Fruit fly (Drosophila melanogaster) whole organism, prepupa: ENCODE results near the gene Ccn.
A peak's percentile ranks its signal among the peaks of the same experiment; 100 is the strongest.

Source experiments
- Blimp-1 ChIP-seq: fragments of 200-800 bp; sonication (Bioruptor generic); optimal IDR thresholded peaks from 3 replicates; lab custom pipeline; 2017; ENCODE audit warnings: missing biosample characterization, missing genetic modification characterization, mild to moderate bottlenecking, moderate library complexity, missing genetic modification reagents
- CG10631 ChIP-seq: fragments of 200-800 bp; sonication (Bioruptor generic); optimal IDR thresholded peaks from 2 replicates; lab custom pipeline; 2016; ENCODE audit warnings: missing biosample characterization, missing genetic modification characterization
- CG10669 ChIP-seq: fragments of 200-800 bp; sonication (Bioruptor generic); optimal IDR thresholded peaks from 3 replicates; lab custom pipeline; 2018; ENCODE audit warnings: missing biosample characterization, mild to moderate bottlenecking, missing genetic modification characterization, moderate library complexity
- CG11902 ChIP-seq: fragments of 200-800 bp; sonication (Bioruptor generic); optimal IDR thresholded peaks from 3 replicates; lab custom pipeline; 2016; ENCODE audit warnings: missing biosample characterization, missing genetic modification characterization
- CG15336 ChIP-seq: fragments of 200-800 bp; sonication (Bioruptor generic); IDR thresholded peaks from 2 replicates; pipeline ENCODE4 v1.3.6; 2022; ENCODE audit warnings: missing biosample characterization, missing genetic modification characterization
- CG1621 ChIP-seq: fragments of 200-800 bp; sonication (Bioruptor generic); optimal IDR thresholded peaks from 3 replicates; lab custom pipeline; 2018; ENCODE audit warnings: missing biosample characterization, mild to moderate bottlenecking, missing genetic modification characterization
- CG16779 ChIP-seq: fragments of 200-800 bp; sonication (Bioruptor generic); optimal IDR thresholded peaks from 3 replicates; lab custom pipeline; 2017; ENCODE audit warnings: missing biosample characterization, mild to moderate bottlenecking, missing genetic modification characterization
- CG31627 ChIP-seq: fragments of 200-800 bp; sonication (Bioruptor generic); optimal IDR thresholded peaks from 3 replicates; lab custom pipeline; 2016; ENCODE audit warnings: missing biosample characterization, missing genetic modification characterization
- CG32006 ChIP-seq: fragments of 200-800 bp; sonication (Bioruptor generic); optimal IDR thresholded peaks from 3 replicates; lab custom pipeline; 2017; ENCODE audit warnings: missing biosample characterization, mild to moderate bottlenecking, missing genetic modification characterization
- CG3919 ChIP-seq: fragments of 200-800 bp; sonication (Bioruptor generic); optimal IDR thresholded peaks from 3 replicates; lab custom pipeline; 2016; ENCODE audit warnings: missing biosample characterization, missing genetic modification characterization
- CG4318 ChIP-seq: fragments of 200-800 bp; sonication (Bioruptor generic); optimal IDR thresholded peaks from 3 replicates; lab custom pipeline; 2017; ENCODE audit warnings: missing biosample characterization, mild to moderate bottlenecking, missing genetic modification characterization
- CG6163 ChIP-seq: fragments of 200-800 bp; sonication (Bioruptor generic); IDR thresholded peaks from 3 replicates; pipeline ENCODE4 v1.3.6; 2022; ENCODE audit warnings: missing biosample characterization, missing genetic modification characterization
- CG6792 ChIP-seq: fragments of 200-800 bp; sonication (Bioruptor generic); optimal IDR thresholded peaks from 3 replicates; lab custom pipeline; 2016; ENCODE audit warnings: missing biosample characterization, missing genetic modification characterization
- CG6808 ChIP-seq: fragments of 200-800 bp; sonication (Bioruptor generic); optimal IDR thresholded peaks from 3 replicates; lab custom pipeline; 2017; ENCODE audit warnings: missing biosample characterization, missing genetic modification characterization, mild to moderate bottlenecking, moderate library complexity, missing genetic modification reagents
- CG6854 ChIP-seq: fragments of 200-800 bp; sonication (Bioruptor generic); optimal IDR thresholded peaks from 2 replicates; lab custom pipeline; 2017; ENCODE audit warnings: missing biosample characterization, mild to moderate bottlenecking, missing genetic modification characterization
- CG7368 ChIP-seq: fragments of 200-800 bp; sonication (Bioruptor generic); optimal IDR thresholded peaks from 3 replicates; lab custom pipeline; 2016; ENCODE audit warnings: missing biosample characterization, missing genetic modification characterization
- CG8119 ChIP-seq: fragments of 200-800 bp; sonication (Bioruptor generic); IDR thresholded peaks from 3 replicates; pipeline ENCODE4 v1.3.6; 2022; ENCODE audit warnings: missing biosample characterization, missing genetic modification characterization
- CG8319 ChIP-seq: fragments of 200-800 bp; sonication (Bioruptor generic); optimal IDR thresholded peaks from 3 replicates; lab custom pipeline; 2016; ENCODE audit warnings: missing biosample characterization, missing genetic modification characterization
- CG8632 ChIP-seq: fragments of 200-800 bp; sonication (Bioruptor generic); optimal IDR thresholded peaks from 3 replicates; lab custom pipeline; 2016; ENCODE audit warnings: missing biosample characterization, missing genetic modification characterization
- CG9139 ChIP-seq: fragments of 200-800 bp; sonication (Bioruptor generic); optimal IDR thresholded peaks from 3 replicates; lab custom pipeline; 2017; ENCODE audit warnings: missing biosample characterization, mild to moderate bottlenecking, missing genetic modification characterization
- Eip78C ChIP-seq: fragments of 200-800 bp; sonication (Bioruptor generic); peaks from one replicate; lab custom pipeline; 2016; ENCODE audit warnings: missing biosample characterization, missing genetic modification characterization
- Eip93F ChIP-seq: fragments of 200-800 bp; sonication (Bioruptor generic); optimal IDR thresholded peaks from 2 replicates; lab custom pipeline; 2016; ENCODE audit warnings: missing biosample characterization, mild to moderate bottlenecking, missing genetic modification characterization
- Ets21C ChIP-seq: fragments of 200-800 bp; sonication (Bioruptor generic); optimal IDR thresholded peaks from 3 replicates; lab custom pipeline; 2016; ENCODE audit warnings: missing biosample characterization, missing genetic modification characterization
- Ets96B ChIP-seq: fragments of 200-800 bp; optimal IDR thresholded peaks from 2 replicates; lab custom pipeline; 2019; ENCODE audit warnings: missing biosample characterization, mild to moderate bottlenecking, missing genetic modification characterization, moderate library complexity
- Hr38 ChIP-seq: sonication (Bioruptor generic); optimal IDR thresholded peaks from 2 replicates; lab custom pipeline; 2016; ENCODE audit warnings: missing biosample characterization, missing genetic modification characterization
- Hr39 ChIP-seq: fragments of 200-800 bp; sonication (Bioruptor generic); optimal IDR thresholded peaks from 2 replicates; lab custom pipeline; 2016; ENCODE audit warnings: missing biosample characterization, missing genetic modification characterization
- Hr4 ChIP-seq: fragments of 200-800 bp; sonication (Bioruptor generic); optimal IDR thresholded peaks from 3 replicates; lab custom pipeline; 2016; ENCODE audit warnings: missing biosample characterization, missing genetic modification characterization
- Lpt ChIP-seq: fragments of 200-800 bp; sonication (Bioruptor generic); optimal IDR thresholded peaks from 3 replicates; lab custom pipeline; 2016; ENCODE audit warnings: missing biosample characterization, missing genetic modification characterization
- Met ChIP-seq: fragments of 200-800 bp; sonication (Bioruptor generic); optimal IDR thresholded peaks from 3 replicates; lab custom pipeline; 2016; ENCODE audit warnings: missing biosample characterization, missing genetic modification characterization
- OdsH ChIP-seq: fragments of 200-800 bp; sonication (Bioruptor generic); optimal IDR thresholded peaks from 3 replicates; lab custom pipeline; 2016; ENCODE audit warnings: missing biosample characterization, missing genetic modification characterization
- Smox ChIP-seq: fragments of 200-800 bp; sonication (Bioruptor generic); optimal IDR thresholded peaks from 3 replicates; lab custom pipeline; 2016; ENCODE audit warnings: missing biosample characterization, missing genetic modification characterization
- Sox102F ChIP-seq: fragments of 200-800 bp; sonication (Bioruptor generic); optimal IDR thresholded peaks from 2 replicates; lab custom pipeline; 2016; ENCODE audit warnings: missing biosample characterization, mild to moderate bottlenecking, missing genetic modification characterization
- Sox14 ChIP-seq: fragments of 200-800 bp; sonication (Bioruptor generic); optimal IDR thresholded peaks from 3 replicates; lab custom pipeline; 2016; ENCODE audit warnings: missing biosample characterization, missing genetic modification characterization
- Sox15 ChIP-seq: fragments of 200-800 bp; sonication (Bioruptor generic); optimal IDR thresholded peaks from 3 replicates; lab custom pipeline; 2016; ENCODE audit warnings: missing biosample characterization, missing genetic modification characterization
- achi ChIP-seq: fragments of 200-800 bp; sonication (Bioruptor generic); optimal IDR thresholded peaks from 3 replicates; lab custom pipeline; 2016; ENCODE audit warnings: missing biosample characterization, missing genetic modification characterization
- acj6 ChIP-seq: fragments of 200-800 bp; sonication (Bioruptor generic); optimal IDR thresholded peaks from 3 replicates; lab custom pipeline; 2016; ENCODE audit warnings: missing biosample characterization, missing genetic modification characterization
- cyc ChIP-seq: fragments of 200-800 bp; sonication (Bioruptor generic); optimal IDR thresholded peaks from 3 replicates; lab custom pipeline; 2016; ENCODE audit warnings: missing biosample characterization, missing genetic modification characterization
- dac ChIP-seq: fragments of 200-800 bp; sonication (Bioruptor generic); optimal IDR thresholded peaks from 2 replicates; lab custom pipeline; 2017; ENCODE audit warnings: missing biosample characterization, mild to moderate bottlenecking, missing genetic modification characterization
- dsx ChIP-seq: fragments of 200-800 bp; optimal IDR thresholded peaks from 3 replicates; lab custom pipeline; 2019; ENCODE audit warnings: missing biosample characterization, mild to moderate bottlenecking, missing genetic modification characterization, moderate library complexity; ENCODE audit not compliant: poor library complexity, severe bottlenecking
- eg ChIP-seq: fragments of 200-800 bp; sonication (Bioruptor generic); IDR thresholded peaks from 3 replicates; pipeline ENCODE4 v1.3.6; 2022; ENCODE audit warnings: missing biosample characterization, missing genetic modification characterization
- fd59A ChIP-seq: fragments of 200-800 bp; sonication (Bioruptor generic); optimal IDR thresholded peaks from 2 replicates; lab custom pipeline; 2017; ENCODE audit warnings: missing biosample characterization, mild to moderate bottlenecking, missing genetic modification characterization, missing genetic modification reagents
- fd85E ChIP-seq: fragments of 200-800 bp; sonication (Bioruptor generic); optimal IDR thresholded peaks from 3 replicates; lab custom pipeline; 2016; ENCODE audit warnings: missing biosample characterization, missing genetic modification characterization
- fkh ChIP-seq: fragments of 200-800 bp; sonication (Bioruptor generic); optimal IDR thresholded peaks from 3 replicates; lab custom pipeline; 2017; ENCODE audit warnings: missing biosample characterization, mild to moderate bottlenecking, missing genetic modification characterization, moderate library complexity
- net ChIP-seq: fragments of 200-800 bp; sonication (Bioruptor generic); optimal IDR thresholded peaks from 3 replicates; lab custom pipeline; 2016; ENCODE audit warnings: missing biosample characterization, missing genetic modification characterization
- pdm3 ChIP-seq: fragments of 200-800 bp; sonication (Bioruptor generic); optimal IDR thresholded peaks from 3 replicates; lab custom pipeline; 2016; ENCODE audit warnings: missing biosample characterization, missing genetic modification characterization
- spab ChIP-seq: fragments of 200-800 bp; sonication (Bioruptor generic); optimal IDR thresholded peaks from 2 replicates; lab custom pipeline; 2017; ENCODE audit warnings: missing biosample characterization, mild to moderate bottlenecking, missing genetic modification characterization, missing genetic modification reagents
- ss ChIP-seq, 2 experiments: fragments of 200-800 bp; sonication (Bioruptor generic); optimal IDR thresholded peaks; 2 replicates in 1 of 2; 3 replicates in 1 of 2; lab custom pipeline; 2017 to 2018; ENCODE audit warnings: mild to moderate bottlenecking in 2 of 2, missing biosample characterization in 2 of 2, missing genetic modification characterization in 2 of 2, moderate library complexity in 1 of 2
- svp ChIP-seq: fragments of 200-800 bp; sonication (Bioruptor generic); peaks from one replicate; lab custom pipeline; 2016; ENCODE audit warnings: missing biosample characterization, missing genetic modification characterization
- topi ChIP-seq: fragments of 200-800 bp; sonication (Bioruptor generic); optimal IDR thresholded peaks from 3 replicates; lab custom pipeline; 2016; ENCODE audit warnings: missing biosample characterization, missing genetic modification characterization
- vri ChIP-seq: fragments of 200-800 bp; sonication (Bioruptor generic); optimal IDR thresholded peaks from 3 replicates; lab custom pipeline; 2016; ENCODE audit warnings: missing biosample characterization, mild to moderate bottlenecking, missing genetic modification characterization

Ccn gene

DNA sequence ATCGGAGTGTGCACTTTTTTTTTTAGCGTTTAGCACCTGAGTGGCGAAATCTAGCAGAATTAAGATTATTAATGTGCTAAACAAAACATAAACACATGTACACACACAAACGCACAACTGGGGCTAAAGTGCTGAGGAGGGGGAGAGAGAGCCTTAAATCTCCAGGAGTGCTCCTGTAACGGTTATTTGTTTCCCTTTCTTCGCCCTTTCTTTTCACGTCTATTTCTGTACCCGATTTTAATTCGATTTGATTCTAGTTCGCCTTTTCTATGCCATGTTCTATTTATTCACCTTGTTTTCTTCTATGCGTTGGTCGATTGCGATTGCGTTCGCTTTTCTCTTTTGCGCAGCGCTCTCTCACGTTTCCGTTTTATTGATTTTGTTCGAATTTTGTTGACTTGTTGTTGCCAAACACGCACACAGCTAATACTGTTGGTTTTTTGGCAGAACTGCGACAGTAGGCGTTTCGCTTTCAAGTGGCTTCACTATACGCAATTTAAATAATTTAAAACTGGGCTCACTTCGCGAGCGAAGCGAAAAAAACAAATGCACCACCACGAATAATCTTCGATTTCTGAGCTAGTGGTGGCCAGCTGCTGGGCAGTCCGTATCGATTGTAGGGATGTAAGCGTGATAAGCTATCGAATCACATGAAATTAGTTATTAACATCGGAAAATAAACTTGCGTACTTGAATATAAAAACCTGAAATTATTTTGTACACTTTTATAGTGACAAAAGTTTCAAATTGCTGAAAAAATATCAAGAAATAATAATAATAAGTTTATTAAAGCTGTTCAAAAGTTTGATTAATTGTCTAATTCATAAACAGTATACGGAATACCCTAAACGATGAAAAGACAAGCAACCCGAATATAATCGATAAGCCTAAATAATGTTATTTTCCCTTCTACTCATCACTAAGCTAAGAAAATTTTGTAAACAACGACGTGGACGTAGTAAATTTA is 35.8 kb upstream of the Ccn start, which contains the start of the genes Krn, Ndfip and CG7484:
Gene Krn (minus strand): TSS at position 580 of the 967 bp plus-strand sequence.
Gene Ndfip (minus strand): TSS at position 580 of the 967 bp plus-strand sequence.
Gene CG7484 (plus strand): TSS at position 917 of the 967 bp plus-strand sequence.
- peak; percentile 54 for TF ChIP-seq CG1621 (tag; lab: Kevin White, UChicago)
- TF ChIP-seq pdm3 (GFP tag; lab: Kevin White, UChicago), result peak; percentile 86
- peak; percentile 70 for TF ChIP-seq fkh (GFP tag; lab: Kevin White, UChicago)
- peak; percentile 67; the same call in 2 of the 3 replicates for TF ChIP-seq CG8119 (GFP tag; lab: Robert Waterston, UW)
- peak; percentile 59 for TF ChIP-seq Lpt
- TF ChIP-seq CG9139 (GFP tag; lab: Kevin White, UChicago), result no peak
- TF ChIP-seq Eip93F (GFP tag; lab: Kevin White, UChicago), result peak; percentile 69
- peak; percentile 76 for TF ChIP-seq CG11902 (GFP tag; lab: Kevin White, UChicago)
- TF ChIP-seq dac (GFP tag; lab: Kevin White, UChicago), result peak; percentile 38
- peak; percentile 85 for TF ChIP-seq Eip78C (GFP tag; lab: Kevin White, UChicago)
- TF ChIP-seq CG31627 (GFP tag; lab: Kevin White, UChicago), result peak; percentile 89
- TF ChIP-seq CG3919, result peak; percentile 83
- TF ChIP-seq vri, result peak; percentile 56
- TF ChIP-seq ss (GFP tag; optimal IDR thresholded peaks at IDR 0.05; lab: Kevin White, UChicago), result peak; percentile 31 to 70
- TF ChIP-seq achi (GFP tag; lab: Kevin White, UChicago), result peak; percentile 80
- peak; percentile 55 for TF ChIP-seq CG6854 (GFP tag; lab: Kevin White, UChicago)
- peak; percentile 58 for TF ChIP-seq CG8319
- peak; percentile 87 for TF ChIP-seq cyc (GFP tag; lab: Kevin White, UChicago)
- no peak for TF ChIP-seq fd85E
- TF ChIP-seq CG6808 (GFP tag; lab: Kevin White, UChicago), result peak; percentile 62
- peak; percentile 86 for TF ChIP-seq Hr39
- peak; percentile 87 for TF ChIP-seq Smox
- TF ChIP-seq OdsH, result peak; percentile 87
- TF ChIP-seq Sox15 (GFP tag; lab: Kevin White, UChicago), result peak; percentile 79
- TF ChIP-seq spab (GFP tag; lab: Kevin White, UChicago), result peak; percentile 23
- TF ChIP-seq topi (GFP tag; lab: Kevin White, UChicago), result peak; percentile 83
- TF ChIP-seq CG6163 (GFP tag; lab: Robert Waterston, UW), result peak; percentile 76
- TF ChIP-seq acj6, result peak; percentile 81
- TF ChIP-seq CG4318 (GFP tag; lab: Kevin White, UChicago), result peak; percentile 77
- TF ChIP-seq fd59A (GFP tag; lab: Kevin White, UChicago), result peak; percentile 63
- TF ChIP-seq svp (GFP tag; lab: Kevin White, UChicago), result peak; percentile 93
- peak; percentile 77 for TF ChIP-seq CG10669 (GFP tag; lab: Kevin White, UChicago)
- TF ChIP-seq net (GFP tag; lab: Kevin White, UChicago), result peak; percentile 82
- TF ChIP-seq CG16779 (tag; lab: Kevin White, UChicago), result peak; percentile 32
- TF ChIP-seq Sox14 (GFP tag; lab: Kevin White, UChicago), result peak; percentile 85
- peak; percentile 86 for TF ChIP-seq eg (GFP tag; lab: Robert Waterston, UW)
- peak; percentile 76 for TF ChIP-seq CG7368 (GFP tag; lab: Kevin White, UChicago)
- peak; percentile 86 for TF ChIP-seq Ets96B (tag; lab: Kevin White, UChicago)
- TF ChIP-seq Hr38, result no peak
- peak; percentile 78 for TF ChIP-seq Ets21C (GFP tag; lab: Kevin White, UChicago)
- TF ChIP-seq Blimp-1 (GFP tag; lab: Kevin White, UChicago), result peak; percentile 66
- TF ChIP-seq Hr4 (GFP tag; lab: Kevin White, UChicago), result peak; percentile 82
- TF ChIP-seq CG6792 (GFP tag; lab: Kevin White, UChicago), result peak; percentile 76
- peak; percentile 79 for TF ChIP-seq CG15336 (GFP tag; lab: Robert Waterston, UW)
- TF ChIP-seq dsx (GFP tag; lab: Kevin White, UChicago), result peak; percentile 81
- TF ChIP-seq CG8632 (GFP tag; lab: Kevin White, UChicago), result peak; percentile 75
- peak; percentile 74 for TF ChIP-seq Sox102F (GFP tag; lab: Kevin White, UChicago)
- peak; percentile 86 for TF ChIP-seq Met
- peak; percentile 84 for TF ChIP-seq CG32006 (GFP tag; lab: Kevin White, UChicago)
- peak; percentile 90 for TF ChIP-seq CG10631 (GFP tag; lab: Kevin White, UChicago)
